Fruit fly (Drosophila melanogaster) whole organism, embryonic: ENCODE measurements around the gene CG12123.

ENCODE experiments used
- CG10209 ChIP-seq: fragments of 200-800 bp; sonication (Bioruptor generic); optimal IDR thresholded peaks from 3 replicates; lab custom pipeline; 2017; ENCODE audit warnings: missing biosample characterization, mild to moderate bottlenecking, missing genetic modification characterization, missing genetic modification reagents
- CG12236 ChIP-seq: fragments of 200-800 bp; sonication (Bioruptor generic); optimal IDR thresholded peaks from 2 replicates; lab custom pipeline; 2016; ENCODE audit warnings: missing biosample characterization, missing genetic modification characterization
- CG1792 ChIP-seq: fragments of 200-800 bp; sonication (Bioruptor generic); optimal IDR thresholded peaks from 2 replicates; lab custom pipeline; 2016; ENCODE audit warnings: missing biosample characterization, missing genetic modification characterization
- CG8944 ChIP-seq: fragments of 200-800 bp; sonication (Bioruptor generic); optimal IDR thresholded peaks from 3 replicates; lab custom pipeline; 2016; ENCODE audit warnings: missing biosample characterization, missing genetic modification characterization
- Mes4 ChIP-seq: fragments of 200-800 bp; sonication (Bioruptor generic); optimal IDR thresholded peaks from 2 replicates; lab custom pipeline; 2016; ENCODE audit warnings: missing biosample characterization, missing genetic modification characterization
- Rx ChIP-seq: fragments of 200-800 bp; sonication (Bioruptor generic); IDR thresholded peaks from 2 replicates; pipeline ENCODE4 v1.3.6; 2022; ENCODE audit warnings: missing biosample characterization, missing genetic modification characterization
- Sry-β ChIP-seq: fragments of 200-800 bp; sonication (Bioruptor generic); optimal IDR thresholded peaks from 2 replicates; lab custom pipeline; 2018; ENCODE audit warnings: missing biosample characterization, mild to moderate bottlenecking, missing genetic modification characterization, moderate library complexity
- YL-1 ChIP-seq: fragments of 200-800 bp; sonication (Bioruptor generic); optimal IDR thresholded peaks from 3 replicates; lab custom pipeline; 2017; ENCODE audit warnings: missing biosample characterization, mild to moderate bottlenecking, missing genetic modification characterization
- dm ChIP-seq: fragments of 200-800 bp; sonication (Bioruptor generic); optimal IDR thresholded peaks from 3 replicates; lab custom pipeline; 2016; ENCODE audit warnings: missing biosample characterization, missing genetic modification characterization
- lilli ChIP-seq: fragments of 200-800 bp; sonication (Bioruptor generic); optimal IDR thresholded peaks from 3 replicates; lab custom pipeline; 2016; ENCODE audit warnings: missing biosample characterization, missing genetic modification characterization
- tin ChIP-seq: fragments of 200-800 bp; sonication (Bioruptor generic); optimal IDR thresholded peaks from 3 replicates; lab custom pipeline; 2016; ENCODE audit warnings: missing biosample characterization, missing genetic modification characterization

dm6 chrX:8481462-8481861, 39.3 kb upstream of the CG12123 start, which contains the start of gene Cp38:
- TF ChIP-seq Sry-β (GFP tag; lab: Kevin White, UChicago) (no peak), CG1792 (no peak), YL-1 (GFP tag; lab: Kevin White, UChicago) (no peak), tin (GFP tag; lab: Kevin White, UChicago) (no peak), CG10209 (GFP tag; lab: Kevin White, UChicago) (no peak), CG12236 (no peak), dm (GFP tag; lab: Kevin White, UChicago) (no peak), CG8944 (no peak), Rx (GFP tag; lab: Robert Waterston, UW) (no peak), Mes4 (GFP tag; lab: Kevin White, UChicago) (no peak), lilli (GFP tag; lab: Kevin White, UChicago) (no peak)
